Fruit fly (Drosophila melanogaster): ENCODE data around the gene Sras.

The Sras gene

DNA sequence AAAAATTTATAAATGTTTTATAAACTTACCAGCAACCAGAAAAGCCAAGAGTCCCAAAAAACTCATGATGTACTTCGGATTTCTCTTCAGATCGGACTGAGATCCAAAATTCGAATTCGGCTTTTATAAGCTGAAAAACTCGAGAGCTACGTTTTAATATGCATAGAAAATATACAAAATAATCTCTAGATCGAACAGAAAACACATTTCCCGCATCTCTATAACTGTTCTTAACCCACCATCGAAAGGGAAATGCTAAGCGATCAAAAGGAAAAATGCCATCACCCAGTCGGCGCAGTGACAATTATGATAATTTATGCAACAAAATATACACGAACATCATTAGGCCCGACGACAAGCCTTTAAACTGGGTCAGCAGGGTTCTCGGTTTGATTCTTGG, 36.0 kb downstream of the Sras start, which contains the start of gene CG10591:
TSS of gene CG10591 (minus strand) at position 101 of the 400 bp plus-strand sequence.
- TF ChIP-seq cnc (optimal IDR thresholded peaks at IDR 0.05) (no peak), kay (GFP tag; ENCODE audit: borderline replicate concordance) (no peak), CG12768 (GFP tag; optimal IDR thresholded peaks at IDR 0.05) (no peak), Mnt (GFP tag; optimal IDR thresholded peaks at IDR 0.05) (no peak), tj (GFP tag; optimal IDR thresholded peaks at IDR 0.05) (no peak), CG33017 (tag; optimal IDR thresholded peaks at IDR 0.05) (no peak), CG14711 (tag; optimal IDR thresholded peaks at IDR 0.05) (no peak), Hr96 (GFP tag; optimal IDR thresholded peaks at IDR 0.05) (no peak), CG1620 (GFP tag; optimal IDR thresholded peaks at IDR 0.05) (no peak), ovo (GFP tag; optimal IDR thresholded peaks at IDR 0.05) (no peak), CG7101 (tag; optimal IDR thresholded peaks at IDR 0.05) (no peak), Clk (GFP tag; optimal IDR thresholded peaks at IDR 0.05) (no peak), CG5204 (GFP tag; optimal IDR thresholded peaks at IDR 0.05) (no peak), CG11617 (GFP tag; optimal IDR thresholded peaks at IDR 0.05) (no peak)

DNA sequence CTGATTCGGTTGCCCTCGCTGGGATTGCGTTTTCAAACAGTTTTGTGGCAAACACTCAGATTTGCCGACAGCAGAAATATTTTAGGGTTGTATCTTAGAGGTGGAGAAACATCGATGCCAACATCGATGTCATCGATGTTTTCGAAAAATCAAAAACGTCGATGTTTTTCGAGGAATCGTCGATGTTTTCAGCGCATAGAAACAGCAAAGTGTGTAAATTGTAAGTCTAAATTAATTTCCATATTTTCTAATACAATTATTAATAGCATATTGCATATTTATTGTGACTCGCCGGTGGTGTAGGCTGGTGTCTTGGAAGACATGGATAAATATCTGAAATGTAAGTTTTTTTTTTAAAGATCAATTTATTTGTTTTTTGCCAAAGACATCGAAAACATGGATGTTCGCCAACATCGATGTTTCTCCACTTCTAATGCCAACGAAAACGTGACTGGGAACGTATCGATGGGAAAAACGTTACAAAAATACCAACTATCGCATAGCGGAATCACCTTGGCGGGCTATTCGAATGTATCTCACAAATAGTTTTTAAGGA, 40.4 kb downstream of the Sras start, which contains the start of gene TM9SF3:
TSS of gene TM9SF3 (minus strand) at position 120 of the 556 bp plus-strand sequence.
- TF ChIP-seq CG11617 (GFP tag; optimal IDR thresholded peaks at IDR 0.05), result peak; percentile 2
- TF ChIP-seq Hr96 (GFP tag; optimal IDR thresholded peaks at IDR 0.05), result peak; percentile 26
- TF ChIP-seq Mnt (GFP tag; optimal IDR thresholded peaks at IDR 0.05), result peak; percentile 32
- TF ChIP-seq Crg-1 (GFP tag; optimal IDR thresholded peaks at IDR 0.05), result no peak
- peak; percentile 38 for TF ChIP-seq CG5204 (GFP tag; optimal IDR thresholded peaks at IDR 0.05)
- no peak for TF ChIP-seq CG7101 (tag; optimal IDR thresholded peaks at IDR 0.05)
- TF ChIP-seq bab1 (GFP tag; optimal IDR thresholded peaks at IDR 0.05), result peak; percentile 12
- TF ChIP-seq tj (GFP tag; optimal IDR thresholded peaks at IDR 0.05), result peak; percentile 43
- TF ChIP-seq CG7045 (GFP tag; optimal IDR thresholded peaks at IDR 0.05), result no peak
- TF ChIP-seq CG14711 (tag; optimal IDR thresholded peaks at IDR 0.05), result peak; percentile 90
- no peak for TF ChIP-seq kay (GFP tag; ENCODE audit: borderline replicate concordance)
- TF ChIP-seq cic (GFP tag; optimal IDR thresholded peaks at IDR 0.05), result no peak
- no peak for TF ChIP-seq CG12768 (GFP tag; optimal IDR thresholded peaks at IDR 0.05)
- TF ChIP-seq CG33017 (tag; optimal IDR thresholded peaks at IDR 0.05), result no peak
- no peak for TF ChIP-seq cnc (optimal IDR thresholded peaks at IDR 0.05)
- no peak for TF ChIP-seq ovo (GFP tag; optimal IDR thresholded peaks at IDR 0.05)
- TF ChIP-seq Clk (GFP tag; optimal IDR thresholded peaks at IDR 0.05), result no peak
- TF ChIP-seq toe (GFP tag; optimal IDR thresholded peaks at IDR 0.05), result peak; percentile 44
- TF ChIP-seq pad (GFP tag; optimal IDR thresholded peaks at IDR 0.05), result no peak
- peak; percentile 51 for TF ChIP-seq CG1620 (GFP tag; optimal IDR thresholded peaks at IDR 0.05)

DNA sequence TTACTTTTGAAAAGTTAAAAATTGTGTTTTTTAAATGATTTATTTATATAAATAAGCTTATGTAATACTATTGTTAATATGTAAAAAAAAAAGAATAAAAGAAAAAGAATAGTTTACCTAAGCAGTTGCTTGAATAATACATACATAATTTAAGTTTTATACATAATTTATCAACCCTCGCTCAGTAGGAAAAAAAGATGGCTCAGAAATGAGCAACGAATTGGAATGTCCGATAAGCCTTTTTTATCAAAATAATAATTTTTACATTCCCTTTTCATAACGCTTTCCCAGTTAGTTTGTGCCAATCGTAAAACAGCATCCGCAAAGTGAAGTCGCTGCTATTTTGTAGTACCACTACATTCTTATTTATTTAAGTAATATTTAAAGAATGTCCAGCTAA, 40.9 kb downstream of the Sras start, which contains the start of gene mthl2:
TSS of gene mthl2 (plus strand) at position 301 of the 400 bp plus-strand sequence.
- TF ChIP-seq CG33017 (tag; optimal IDR thresholded peaks at IDR 0.05), result no peak
- no peak for TF ChIP-seq Crg-1 (GFP tag; optimal IDR thresholded peaks at IDR 0.05)
- TF ChIP-seq kay (GFP tag; ENCODE audit: borderline replicate concordance), result peak; percentile 14
- no peak for TF ChIP-seq CG5204 (GFP tag; optimal IDR thresholded peaks at IDR 0.05)
- TF ChIP-seq toe (GFP tag; optimal IDR thresholded peaks at IDR 0.05), result no peak
- TF ChIP-seq CG1620 (GFP tag; optimal IDR thresholded peaks at IDR 0.05), result no peak

DNA sequence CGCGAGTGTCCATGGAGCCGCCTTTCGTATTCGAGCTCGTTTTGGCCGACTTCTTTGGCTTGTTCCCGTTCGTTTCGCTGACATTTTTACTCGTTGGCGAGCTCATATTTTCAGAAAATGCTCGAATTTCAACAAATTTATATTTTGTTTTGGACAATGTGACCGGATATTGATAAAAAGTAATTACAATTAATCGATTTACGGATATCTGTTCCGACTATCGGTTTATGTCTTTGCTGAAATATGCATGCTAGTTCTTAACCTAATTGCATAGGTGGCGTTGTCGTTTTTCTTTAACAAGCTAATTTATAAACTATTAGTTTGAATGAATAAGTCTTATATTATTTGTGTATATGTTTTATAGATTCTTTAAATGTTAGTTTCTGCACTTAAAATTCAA, 44.6 kb downstream of the Sras start, which contains the start of gene Eaf6:
TSS of gene Eaf6 (minus strand) at position 173 of the 400 bp plus-strand sequence.
- TF ChIP-seq CG5204 (GFP tag; optimal IDR thresholded peaks at IDR 0.05), result no peak
- TF ChIP-seq Mnt (GFP tag; optimal IDR thresholded peaks at IDR 0.05), result peak; percentile 19

DNA sequence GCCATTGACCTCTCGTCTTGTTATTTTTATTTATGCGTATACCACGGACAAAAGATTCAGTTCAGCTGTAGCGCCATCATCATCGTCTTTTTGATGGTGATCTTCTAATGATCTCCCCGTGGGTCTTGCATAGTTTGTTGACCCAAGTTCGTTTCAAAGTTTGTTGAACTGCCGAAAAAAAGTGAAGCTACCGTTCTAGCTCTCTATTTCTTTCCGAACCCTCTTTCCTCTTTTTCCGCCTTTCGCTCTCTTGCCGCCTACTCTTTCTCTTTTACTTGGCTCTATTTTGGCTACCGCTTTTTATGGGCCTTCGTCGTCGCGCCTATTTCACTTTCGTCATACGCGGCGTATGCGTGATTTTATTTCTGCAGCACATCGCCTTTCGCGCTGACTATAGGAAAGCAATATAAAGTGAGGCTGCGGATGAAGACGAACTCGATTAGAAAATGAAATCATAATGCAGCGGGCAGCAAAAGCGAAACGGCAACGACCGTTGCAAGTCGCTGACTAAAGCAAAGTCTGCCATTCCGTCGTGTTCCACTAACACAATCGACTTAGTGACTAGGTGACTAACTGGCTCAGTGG, 45.3 kb downstream of the Sras start:
- TF ChIP-seq CG14711 (tag; optimal IDR thresholded peaks at IDR 0.05), result no peak
- no peak for TF ChIP-seq CG33017 (tag; optimal IDR thresholded peaks at IDR 0.05)
- TF ChIP-seq tj (GFP tag; optimal IDR thresholded peaks at IDR 0.05), result no peak
- no peak for TF ChIP-seq CG11617 (GFP tag; optimal IDR thresholded peaks at IDR 0.05)
- no peak for TF ChIP-seq pad (GFP tag; optimal IDR thresholded peaks at IDR 0.05)
- no peak for TF ChIP-seq cnc (optimal IDR thresholded peaks at IDR 0.05)
- no peak for TF ChIP-seq toe (GFP tag; optimal IDR thresholded peaks at IDR 0.05)
- no peak for TF ChIP-seq Mnt (GFP tag; optimal IDR thresholded peaks at IDR 0.05)
- TF ChIP-seq kay (GFP tag; ENCODE audit: borderline replicate concordance), result no peak
- TF ChIP-seq Hr96 (GFP tag; optimal IDR thresholded peaks at IDR 0.05), result no peak
- no peak for TF ChIP-seq ovo (GFP tag; optimal IDR thresholded peaks at IDR 0.05)
- no peak for TF ChIP-seq CG5204 (GFP tag; optimal IDR thresholded peaks at IDR 0.05)
- no peak for TF ChIP-seq CG7045 (GFP tag; optimal IDR thresholded peaks at IDR 0.05)
- TF ChIP-seq CG12768 (GFP tag; optimal IDR thresholded peaks at IDR 0.05), result no peak
- TF ChIP-seq CG1620 (GFP tag; optimal IDR thresholded peaks at IDR 0.05), result no peak
- TF ChIP-seq bab1 (GFP tag; optimal IDR thresholded peaks at IDR 0.05), result no peak
- no peak for TF ChIP-seq Crg-1 (GFP tag; optimal IDR thresholded peaks at IDR 0.05)

DNA sequence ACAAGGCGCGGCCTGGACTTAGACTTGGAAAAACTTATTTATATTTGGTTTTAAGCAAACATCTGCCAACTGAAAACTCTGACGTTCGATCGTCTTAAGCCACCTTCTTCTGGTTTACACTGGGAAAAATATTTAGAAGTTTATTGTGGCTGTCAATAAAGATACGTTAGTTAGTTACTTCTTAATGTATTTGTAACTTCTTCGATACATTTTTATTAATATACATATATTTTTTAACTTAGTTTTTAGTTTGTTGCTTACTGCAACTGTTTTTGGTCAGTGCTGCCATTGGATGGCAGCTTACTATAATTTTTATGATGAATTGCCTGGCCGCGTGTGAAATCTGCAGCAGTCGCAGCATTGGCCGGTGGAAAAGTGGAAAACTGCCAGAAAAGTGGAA, 45.9 kb downstream of the Sras start:
- TF ChIP-seq CG7045 (GFP tag; optimal IDR thresholded peaks at IDR 0.05) (no peak), pad (GFP tag; optimal IDR thresholded peaks at IDR 0.05) (no peak), Hr96 (GFP tag; optimal IDR thresholded peaks at IDR 0.05) (no peak), kay (GFP tag; ENCODE audit: borderline replicate concordance) (no peak), CG11617 (GFP tag; optimal IDR thresholded peaks at IDR 0.05) (no peak)

All from whole organism, adult.